Worm (Caenorhabditis elegans) whole organism, young adult: ENCODE results near the gene spp-28.

Source experiments
- C17E4.6 ChIP-seq: fragments of 200-800 bp; sonication (Bioruptor generic); IDR thresholded peaks from 2 replicates; pipeline ENCODE4 v1.3.6; 2022; ENCODE audit warnings: missing genetic modification reagents, missing genetic modification characterization, missing compliant biosample characterization
- lag-1 ChIP-seq: fragments of 200-800 bp; sonication (Bioruptor generic); IDR thresholded peaks from 2 replicates; pipeline ENCODE4 v1.3.6; 2022; ENCODE audit warnings: missing genetic modification reagents, missing genetic modification characterization, missing compliant biosample characterization
- let-607 ChIP-seq, 2 experiments: fragments of 200-800 bp in 1 of 2; sonication (Bioruptor generic) in 1 of 2; sonication (generic microtip) in 1 of 2; optimal IDR thresholded peaks; 2 replicates each; lab custom pipeline; 2016 to 2018; ENCODE audit warnings: mild to moderate bottlenecking in 2 of 2, missing compliant biosample characterization in 2 of 2, missing genetic modification characterization in 2 of 2, moderate library complexity in 2 of 2, missing genotype in 1 of 2
- lsl-1 ChIP-seq: fragments of 200-800 bp; sonication (Bioruptor generic); optimal IDR thresholded peaks from 2 replicates; lab custom pipeline; 2018; ENCODE audit warnings: mild to moderate bottlenecking, missing genetic modification characterization, moderate library complexity, missing compliant biosample characterization
- unc-62 ChIP-seq: fragments of 150-350 bp; optimal IDR thresholded peaks from 2 replicates; lab custom pipeline; 2014; ENCODE audit warnings: missing biosample characterization, missing genetic modification reagents, missing genetic modification characterization

ce11 chrIII:4208210-4208609, 18.1 kb upstream of the spp-28 start:
- TF ChIP-seq let-607 (tag; optimal IDR thresholded peaks at IDR 0.05; lab: Kevin White, UChicago) (no peak), lag-1 (GFP tag; lab: Robert Waterston, UW) (no peak), C17E4.6 (no peak), lsl-1 (GFP tag; lab: Kevin White, UChicago) (no peak), unc-62 (no peak)
